Fruit fly (Drosophila melanogaster): Measurements from ENCODE around the gene Spindly.

The Spindly gene

dm6 chr2L:3573907-3574306 is 43.8 kb upstream of the Spindly start (continued):
- TF ChIP-seq otp (GFP tag; IDR thresholded peaks at IDR 0.05): peak; percentile 80; the same call in 2 of the 3 replicates
- peak; percentile 88 for TF ChIP-seq Optix (GFP tag; IDR thresholded peaks at IDR 0.05)
- peak; percentile 55 for TF ChIP-seq shn (GFP tag; optimal IDR thresholded peaks at IDR 0.05)
- TF ChIP-seq Gsc (GFP tag; IDR thresholded peaks at IDR 0.05): peak; percentile 76
- TF ChIP-seq CG30403 (GFP tag; optimal IDR thresholded peaks at IDR 0.05): peak; percentile 65
- TF ChIP-seq CG31224 (GFP tag; IDR thresholded peaks at IDR 0.05): peak; percentile 61
- no peak for TF ChIP-seq CG30020 (tag; optimal IDR thresholded peaks at IDR 0.05)
- TF ChIP-seq nmo (GFP tag; optimal IDR thresholded peaks at IDR 0.05): peak; percentile 90
- TF ChIP-seq usp (GFP tag; optimal IDR thresholded peaks at IDR 0.05): no peak
- TF ChIP-seq CG10209 (GFP tag; optimal IDR thresholded peaks at IDR 0.05): peak; percentile 65
- TF ChIP-seq CG17186 (GFP tag; optimal IDR thresholded peaks at IDR 0.05): peak; percentile 35
- TF ChIP-seq kah (GFP tag; optimal IDR thresholded peaks at IDR 0.05): peak; percentile 15
- peak; percentile 71 for TF ChIP-seq tgo (GFP tag; IDR thresholded peaks at IDR 0.05)
- TF ChIP-seq HLH3B (GFP tag; IDR thresholded peaks at IDR 0.05): peak; percentile 84
- TF ChIP-seq ttk (GFP tag; IDR thresholded peaks at IDR 0.05): peak; percentile 86
- no peak for TF ChIP-seq CG3281 (GFP tag; optimal IDR thresholded peaks at IDR 0.05)
- peak; percentile 59 for TF ChIP-seq CG4854 (GFP tag; optimal IDR thresholded peaks at IDR 0.05)
- peak; percentile 37 for TF ChIP-seq Mad (GFP tag; optimal IDR thresholded peaks at IDR 0.05)
- TF ChIP-seq CG9797 (GFP tag; optimal IDR thresholded peaks at IDR 0.05): no peak
- TF ChIP-seq emc (GFP tag; optimal IDR thresholded peaks at IDR 0.05): peak; percentile 13
- no peak for TF ChIP-seq hth (optimal IDR thresholded peaks at IDR 0.05)
- no peak for TF ChIP-seq CkIIα-i1 (GFP tag; IDR thresholded peaks at IDR 0.05)
- TF ChIP-seq CG12391 (tag; optimal IDR thresholded peaks at IDR 0.05): peak; percentile 77
- peak; percentile 31 for TF ChIP-seq CG18599 (GFP tag; optimal IDR thresholded peaks at IDR 0.05)
- peak; percentile 84 for TF ChIP-seq Rx (GFP tag; IDR thresholded peaks at IDR 0.05)
- TF ChIP-seq CG9817 (tag; optimal IDR thresholded peaks at IDR 0.05): peak; percentile 49
- no peak for TF ChIP-seq CG6765 (GFP tag; optimal IDR thresholded peaks at IDR 0.05)
- TF ChIP-seq CG31388 (GFP tag; optimal IDR thresholded peaks at IDR 0.05): peak; percentile 53
- peak; percentile 78 for TF ChIP-seq CG33213 (GFP tag; optimal IDR thresholded peaks at IDR 0.05)
- peak; percentile 80 for TF ChIP-seq Ptx1 (GFP tag; IDR thresholded peaks at IDR 0.05)
- peak; percentile 7 for TF ChIP-seq nau (GFP tag; optimal IDR thresholded peaks at IDR 0.05)
- TF ChIP-seq Neu2 (GFP tag; optimal IDR thresholded peaks at IDR 0.05; ENCODE audit: borderline replicate concordance): no peak
- TF ChIP-seq btn (GFP tag; optimal IDR thresholded peaks at IDR 0.05): peak; percentile 80
- no peak for TF ChIP-seq CG7987 (GFP tag; optimal IDR thresholded peaks at IDR 0.05)
- TF ChIP-seq CG4424 (GFP tag; optimal IDR thresholded peaks at IDR 0.05): peak; percentile 80
- TF ChIP-seq CG7372 (GFP tag; IDR thresholded peaks at IDR 0.05): peak; percentile 57
- peak; percentile 29 for TF ChIP-seq CG9437 (GFP tag; optimal IDR thresholded peaks at IDR 0.05)
- peak; percentile 82 for TF ChIP-seq Sox102F (GFP tag; optimal IDR thresholded peaks at IDR 0.05)
- no peak for TF ChIP-seq HLH54F (GFP tag; optimal IDR thresholded peaks at IDR 0.05)
- TF ChIP-seq CG2129 (GFP tag; IDR thresholded peaks at IDR 0.05; ENCODE audit: partially characterized antibody): no peak
- TF ChIP-seq sens-2 (GFP tag; IDR thresholded peaks at IDR 0.05): peak; percentile 77
- peak; percentile 61 for TF ChIP-seq CG10431 (GFP tag; optimal IDR thresholded peaks at IDR 0.05)
- TF ChIP-seq Atf6 (GFP tag; IDR thresholded peaks at IDR 0.05): no peak
- TF ChIP-seq ro (GFP tag; IDR thresholded peaks at IDR 0.05): peak; percentile 31; the same call in 1 of the 2 replicates
- peak; percentile 93 for TF ChIP-seq ci (GFP tag; IDR thresholded peaks at IDR 0.05)
- TF ChIP-seq CG12155 (GFP tag; optimal IDR thresholded peaks at IDR 0.05): peak; percentile 50
- peak; percentile 23 for TF ChIP-seq TFAM (GFP tag; optimal IDR thresholded peaks at IDR 0.05)
- TF ChIP-seq CG11456 (GFP tag; IDR thresholded peaks at IDR 0.05): peak; percentile 65; the same call in 1 of the 3 replicates
- TF ChIP-seq CG4282 (GFP tag; optimal IDR thresholded peaks at IDR 0.05): no peak
- no peak for TF ChIP-seq hbn (GFP tag; IDR thresholded peaks at IDR 0.05; ENCODE audit: partially characterized antibody)
- TF ChIP-seq MBD-R2 (GFP tag; IDR thresholded peaks at IDR 0.05): no peak; the same call in 1 of the 2 replicates
- TF ChIP-seq slou (GFP tag; optimal IDR thresholded peaks at IDR 0.05): no peak

Data from whole organism, embryonic.